Fruit fly (Drosophila melanogaster) whole organism, embryonic: ENCODE measurements around the gene Sfp77F.

Experiments used
- CG31365 ChIP-seq: fragments of 200-800 bp; sonication (Bioruptor generic); optimal IDR thresholded peaks from 2 replicates; lab custom pipeline; 2018; ENCODE audit warnings: missing biosample characterization, mild to moderate bottlenecking, missing genetic modification characterization
- CG3281 ChIP-seq: fragments of 200-800 bp; sonication (Bioruptor generic); optimal IDR thresholded peaks from 3 replicates; lab custom pipeline; 2017; ENCODE audit warnings: missing biosample characterization, mild to moderate bottlenecking, missing genetic modification characterization
- CG6689 ChIP-seq: fragments of 200-800 bp; sonication (Bioruptor generic); IDR thresholded peaks from 2 replicates; pipeline ENCODE4 v1.3.6; 2022; ENCODE audit warnings: missing biosample characterization, missing genetic modification characterization
- CG9609 ChIP-seq: fragments of 200-800 bp; sonication (Bioruptor generic); optimal IDR thresholded peaks from 3 replicates; lab custom pipeline; 2016; ENCODE audit warnings: missing biosample characterization, missing genetic modification characterization
- nom ChIP-seq: fragments of 200-800 bp; sonication (Bioruptor generic); optimal IDR thresholded peaks from 2 replicates; lab custom pipeline; 2017; ENCODE audit warnings: missing biosample characterization, missing genetic modification characterization, mild to moderate bottlenecking, moderate library complexity, missing genetic modification reagents
- wor ChIP-seq: fragments of 200-800 bp; sonication (Bioruptor generic); IDR thresholded peaks from 2 replicates; pipeline ENCODE4 v1.3.6; 2022; ENCODE audit warnings: missing biosample characterization, missing genetic modification characterization
- zen2 ChIP-seq: fragments of 200-800 bp; sonication (Bioruptor generic); IDR thresholded peaks from 3 replicates; pipeline ENCODE4 v1.3.6; 2022; ENCODE audit warnings: missing biosample characterization, missing genetic modification characterization; ENCODE audit not compliant: partially characterized antibody

dm6 chr3L:20927526-20927925 lies 30.3 kb upstream of the Sfp77F start, which contains the start of gene CG10589:
- TF ChIP-seq wor (GFP tag; lab: Robert Waterston, UW) (no peak), nom (GFP tag; lab: Kevin White, UChicago) (no peak), CG3281 (no peak), CG31365 (tag; lab: Kevin White, UChicago) (no peak), CG6689 (GFP tag; lab: Robert Waterston, UW) (no peak), zen2 (no peak), CG9609 (GFP tag; lab: Kevin White, UChicago) (no peak)
